Fruit fly (Drosophila melanogaster) ovary, adult (tissue): ENCODE measurements around the gene Sp7.

Experiments used
- CG17801 ChIP-seq: fragments of 200-800 bp; optimal IDR thresholded peaks from 2 replicates; lab custom pipeline; 2019; ENCODE audit warnings: missing biosample characterization, mild to moderate bottlenecking, missing genetic modification characterization, moderate library complexity; ENCODE audit not compliant: partially characterized antibody

Sp7 gene

dm6 chr3R:7793855-7794254 lies 34.3 kb downstream of the Sp7 start, which contains the start of gene CG2641:
CG2641 (plus strand) TSS chr3R:7794069.
- peak; percentile 87 for TF ChIP-seq CG17801 (GFP tag; lab: Kevin White, UChicago)

- no peak for TF ChIP-seq CG17801 (GFP tag; lab: Kevin White, UChicago)
Measured at dm6 chr3R:7798525-7798924, 38.9 kb downstream of the Sp7 start, which contains the start of gene CG18744. CG18744 (minus strand) TSS chr3R:7798771.

- no peak for TF ChIP-seq CG17801 (GFP tag; lab: Kevin White, UChicago)
Measured at dm6 chr3R:7802693-7803092, 43.1 kb downstream of the Sp7 start, which contains the start of gene CG3014. CG3014 (minus strand) TSS chr3R:7802793.

dm6 chr3R:7804332-7804731 lies 44.7 kb downstream of the Sp7 start, which contains the start of gene CG18268:
CG18268 (minus strand) TSS chr3R:7804432.
- no peak for TF ChIP-seq CG17801 (GFP tag; lab: Kevin White, UChicago)

- peak; percentile 29 for TF ChIP-seq CG17801 (GFP tag; lab: Kevin White, UChicago)
Measured at dm6 chr3R:7809662-7810621, 50.4 kb downstream of the Sp7 start, which contains the start of the genes CG2993 and sgll. CG2993 (minus strand) TSS chr3R:7810014. sgll (plus strand) TSS chr3R:7810532.

DNA sequence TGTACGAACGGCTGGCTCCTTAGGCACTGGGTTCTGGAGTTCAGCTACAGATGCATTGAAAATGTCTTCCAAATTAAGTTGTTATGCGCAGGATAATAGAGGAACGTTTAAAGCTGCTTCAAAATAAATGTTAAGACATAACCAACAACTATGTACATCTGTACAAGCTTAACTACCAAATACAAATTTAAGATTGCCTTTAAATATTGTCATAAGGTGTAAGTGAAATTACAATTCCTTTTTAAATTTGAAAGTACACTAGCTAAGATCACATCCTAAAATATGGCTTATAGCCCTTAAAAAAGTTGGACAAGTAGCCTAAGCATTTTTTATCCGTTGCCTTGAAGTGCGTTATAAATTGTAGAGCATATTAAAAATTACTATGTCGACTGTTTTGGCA lies 51.9 kb downstream of the Sp7 start, which contains the start of gene CG31473:
TSS of gene CG31473 (plus strand) at position 301 of the 400 bp plus-strand sequence.
- TF ChIP-seq CG17801 (GFP tag; lab: Kevin White, UChicago): no peak

dm6 chr3R:7813518-7813917 lies 53.9 kb downstream of the Sp7 start:
- no peak for TF ChIP-seq CG17801 (GFP tag; lab: Kevin White, UChicago)
